Fruit fly (Drosophila melanogaster) whole organism, embryonic: ENCODE results near the gene CG32271.

Experiments used
- ATbp ChIP-seq: fragments of 200-800 bp; sonication (Bioruptor generic); optimal IDR thresholded peaks from 2 replicates; lab custom pipeline; 2017; ENCODE audit warnings: missing biosample characterization, mild to moderate bottlenecking, missing genetic modification characterization, missing genetic modification reagents
- Aef1 ChIP-seq: fragments of 200-800 bp; sonication (Bioruptor generic); IDR thresholded peaks from 3 replicates; pipeline ENCODE4 v1.3.6; 2022; ENCODE audit warnings: missing biosample characterization, missing genetic modification characterization
- Blimp-1 ChIP-seq: fragments of 200-800 bp; sonication (Bioruptor generic); optimal IDR thresholded peaks from 3 replicates; lab custom pipeline; 2018; ENCODE audit warnings: missing biosample characterization, missing genetic modification characterization, mild to moderate bottlenecking, moderate library complexity, missing genetic modification reagents
- BtbVII ChIP-seq: fragments of 200-800 bp; sonication (Bioruptor generic); optimal IDR thresholded peaks from 3 replicates; lab custom pipeline; 2017; ENCODE audit warnings: missing biosample characterization, mild to moderate bottlenecking, missing genetic modification characterization
- CG10431 ChIP-seq: fragments of 200-800 bp; sonication (Bioruptor generic); optimal IDR thresholded peaks from 3 replicates; lab custom pipeline; 2018; ENCODE audit warnings: missing biosample characterization, mild to moderate bottlenecking, missing genetic modification characterization
- CG11723 ChIP-seq: fragments of 200-800 bp; sonication (Bioruptor generic); optimal IDR thresholded peaks from 2 replicates; lab custom pipeline; 2017; ENCODE audit warnings: missing biosample characterization, mild to moderate bottlenecking, missing genetic modification characterization
- CG12155 ChIP-seq: fragments of 200-800 bp; sonication (Bioruptor generic); optimal IDR thresholded peaks from 3 replicates; lab custom pipeline; 2016; ENCODE audit warnings: missing biosample characterization, missing genetic modification characterization
- CG12659 ChIP-seq: fragments of 200-800 bp; sonication (Bioruptor generic); optimal IDR thresholded peaks from 3 replicates; lab custom pipeline; 2017; ENCODE audit warnings: mild to moderate bottlenecking, missing biosample characterization, missing genetic modification reagents, missing genetic modification characterization
- CG13424 ChIP-seq: fragments of 200-800 bp; sonication (Bioruptor generic); optimal IDR thresholded peaks from 2 replicates; lab custom pipeline; 2019; ENCODE audit warnings: missing biosample characterization, mild to moderate bottlenecking, missing genetic modification characterization, moderate library complexity
- CG16813 ChIP-seq: fragments of 200-800 bp; sonication (Bioruptor generic); IDR thresholded peaks from 3 replicates; pipeline ENCODE4 v1.3.6; 2022; ENCODE audit warnings: missing biosample characterization, missing genetic modification characterization; ENCODE audit not compliant: partially characterized antibody
- CG17568 ChIP-seq: fragments of 200-800 bp; sonication (Bioruptor generic); optimal IDR thresholded peaks from 2 replicates; lab custom pipeline; 2018; ENCODE audit warnings: missing biosample characterization, mild to moderate bottlenecking, missing genetic modification characterization, moderate library complexity
- CG18619 ChIP-seq: fragments of 200-800 bp; sonication (Bioruptor generic); optimal IDR thresholded peaks from 3 replicates; lab custom pipeline; 2017; ENCODE audit warnings: missing biosample characterization, mild to moderate bottlenecking, missing genetic modification characterization
- CG31365 ChIP-seq: fragments of 200-800 bp; sonication (Bioruptor generic); optimal IDR thresholded peaks from 2 replicates; lab custom pipeline; 2018; ENCODE audit warnings: missing biosample characterization, mild to moderate bottlenecking, missing genetic modification characterization
- CG34376 ChIP-seq: fragments of 200-800 bp; sonication (Bioruptor generic); optimal IDR thresholded peaks from 2 replicates; lab custom pipeline; 2018; ENCODE audit warnings: missing biosample characterization, mild to moderate bottlenecking, missing genetic modification characterization
- CG34422 ChIP-seq: fragments of 200-800 bp; sonication (Bioruptor generic); IDR thresholded peaks from 3 replicates; pipeline ENCODE4 v1.3.6; 2022; ENCODE audit warnings: missing biosample characterization, missing genetic modification characterization
- CG6654 ChIP-seq: fragments of 200-800 bp; sonication (Bioruptor generic); optimal IDR thresholded peaks from 2 replicates; lab custom pipeline; 2017; ENCODE audit warnings: missing biosample characterization, mild to moderate bottlenecking, missing genetic modification characterization
- CG6689 ChIP-seq: fragments of 200-800 bp; sonication (Bioruptor generic); IDR thresholded peaks from 2 replicates; pipeline ENCODE4 v1.3.6; 2022; ENCODE audit warnings: missing biosample characterization, missing genetic modification characterization
- CG7786 ChIP-seq: fragments of 200-800 bp; sonication (Bioruptor generic); optimal IDR thresholded peaks from 2 replicates; lab custom pipeline; 2016; ENCODE audit warnings: missing biosample characterization, missing genetic modification characterization
- CG8924 ChIP-seq: fragments of 200-800 bp; optimal IDR thresholded peaks from 3 replicates; lab custom pipeline; 2019; ENCODE audit warnings: missing biosample characterization, mild to moderate bottlenecking, missing genetic modification characterization, moderate library complexity
- CG8944 ChIP-seq: fragments of 200-800 bp; sonication (Bioruptor generic); optimal IDR thresholded peaks from 3 replicates; lab custom pipeline; 2016; ENCODE audit warnings: missing biosample characterization, missing genetic modification characterization
- CG9437 ChIP-seq: fragments of 200-800 bp; sonication (Bioruptor generic); optimal IDR thresholded peaks from 2 replicates; lab custom pipeline; 2018; ENCODE audit warnings: missing biosample characterization, mild to moderate bottlenecking, missing genetic modification characterization
- D19A ChIP-seq: fragments of 200-800 bp; optimal IDR thresholded peaks from 3 replicates; lab custom pipeline; 2019; ENCODE audit warnings: missing biosample characterization, mild to moderate bottlenecking, missing genetic modification characterization, moderate library complexity
- Eip74EF ChIP-seq, 2 experiments: fragments of 200-800 bp in 1 of 2; fragments of >200 bp in 1 of 2; sonication (Bioruptor generic) in 1 of 2; optimal IDR thresholded peaks; 2 replicates each; lab custom pipeline; 2017 to 2019; ENCODE audit warnings: missing biosample characterization in 2 of 2, missing genetic modification characterization in 2 of 2, mild to moderate bottlenecking in 1 of 2, moderate library complexity in 1 of 2
- Fer1 ChIP-seq: fragments of 200-800 bp; sonication (Bioruptor generic); optimal IDR thresholded peaks from 2 replicates; lab custom pipeline; 2017; ENCODE audit warnings: missing biosample characterization, mild to moderate bottlenecking, missing genetic modification characterization
- HLH54F ChIP-seq: fragments of 200-800 bp; sonication (Bioruptor generic); optimal IDR thresholded peaks from 3 replicates; lab custom pipeline; 2016; ENCODE audit warnings: missing biosample characterization, missing genetic modification characterization
- Hsf ChIP-seq: fragments of 200-800 bp; sonication (Bioruptor generic); optimal IDR thresholded peaks from 3 replicates; lab custom pipeline; 2016; ENCODE audit warnings: missing biosample characterization, missing genetic modification characterization
- Med ChIP-seq: fragments of 200-800 bp; sonication (Bioruptor generic); peaks from one replicate; lab custom pipeline; 2016; ENCODE audit warnings: missing biosample characterization, missing genetic modification characterization, mild to moderate bottlenecking, inconsistent platforms, moderate library complexity
- NC2α ChIP-seq: fragments of 200-800 bp; sonication (Bioruptor generic); optimal IDR thresholded peaks from 2 replicates; lab custom pipeline; 2016; ENCODE audit warnings: missing biosample characterization, missing genetic modification characterization
- Neu2 ChIP-seq: fragments of 200-800 bp; sonication (Bioruptor generic); optimal IDR thresholded peaks from 3 replicates; lab custom pipeline; 2016; ENCODE audit warnings: missing biosample characterization, missing genetic modification characterization, borderline replicate concordance
- Opbp ChIP-seq: fragments of 200-800 bp; sonication (Bioruptor generic); IDR thresholded peaks from 3 replicates; pipeline ENCODE4 v1.3.6; 2022; ENCODE audit warnings: missing biosample characterization, missing genetic modification characterization; ENCODE audit not compliant: partially characterized antibody
- bcd ChIP-seq: fragments of 200-800 bp; sonication (Bioruptor generic); optimal IDR thresholded peaks from 2 replicates; lab custom pipeline; 2017; ENCODE audit warnings: missing biosample characterization, mild to moderate bottlenecking, missing genetic modification characterization
- croc ChIP-seq: fragments of 200-800 bp; sonication (Bioruptor generic); conservative IDR thresholded peaks from 3 replicates; pipeline ENCODE4 v1.3.6; 2022; ENCODE audit warnings: missing biosample characterization, missing genetic modification characterization
- dmrt99B ChIP-seq: fragments of 200-800 bp; sonication (Bioruptor generic); optimal IDR thresholded peaks from 2 replicates; lab custom pipeline; 2018; ENCODE audit warnings: missing biosample characterization, mild to moderate bottlenecking, missing genetic modification characterization, moderate library complexity
- eve ChIP-seq, 2 experiments: fragments of >200 bp; optimal IDR thresholded peaks; 2 replicates each; lab custom pipeline; 2017; ENCODE audit warnings: missing biosample characterization in 2 of 2, missing genetic modification characterization in 2 of 2
- eyg ChIP-seq: fragments of 200-800 bp; sonication (Bioruptor generic); optimal IDR thresholded peaks from 3 replicates; lab custom pipeline; 2016; ENCODE audit warnings: missing biosample characterization, missing genetic modification characterization
- gem ChIP-seq: fragments of 200-800 bp; sonication (Bioruptor generic); optimal IDR thresholded peaks from 2 replicates; lab custom pipeline; 2019; ENCODE audit warnings: missing biosample characterization, mild to moderate bottlenecking, missing genetic modification characterization, moderate library complexity
- gsb ChIP-seq: fragments of 200-800 bp; sonication (Bioruptor generic); IDR thresholded peaks from 2 replicates; pipeline ENCODE4 v1.3.6; 2022; ENCODE audit warnings: missing biosample characterization, missing genetic modification characterization
- hbn ChIP-seq: fragments of 200-800 bp; sonication (Bioruptor generic); IDR thresholded peaks from 2 replicates; pipeline ENCODE4 v1.3.6; 2022; ENCODE audit warnings: missing biosample characterization, missing genetic modification characterization; ENCODE audit not compliant: partially characterized antibody
- her ChIP-seq: fragments of 200-800 bp; sonication (Bioruptor generic); optimal IDR thresholded peaks from 2 replicates; lab custom pipeline; 2016; ENCODE audit warnings: missing biosample characterization, missing genetic modification characterization
- ind ChIP-seq: fragments of 200-800 bp; sonication (Bioruptor generic); optimal IDR thresholded peaks from 3 replicates; lab custom pipeline; 2016; ENCODE audit warnings: missing biosample characterization, missing genetic modification characterization
- lilli ChIP-seq: fragments of 200-800 bp; sonication (Bioruptor generic); optimal IDR thresholded peaks from 3 replicates; lab custom pipeline; 2016; ENCODE audit warnings: missing biosample characterization, missing genetic modification characterization
- lola ChIP-seq, 3 experiments: fragments of >200 bp in 2 of 3; fragments of 200-800 bp in 1 of 3; sonication (Bioruptor generic) in 1 of 3; optimal IDR thresholded peaks; 2 replicates each; lab custom pipeline; 2017 to 2019; ENCODE audit warnings: missing biosample characterization in 3 of 3, missing genetic modification characterization in 3 of 3, mild to moderate bottlenecking in 1 of 3, moderate library complexity in 1 of 3
- mld ChIP-seq: fragments of 200-800 bp; sonication (Bioruptor generic); IDR thresholded peaks from 3 replicates; pipeline ENCODE4 v1.3.6; 2022; ENCODE audit warnings: missing biosample characterization, missing genetic modification characterization; ENCODE audit not compliant: partially characterized antibody
- pnt ChIP-seq: fragments of 200-800 bp; sonication (Bioruptor generic); optimal IDR thresholded peaks from 3 replicates; lab custom pipeline; 2016; ENCODE audit warnings: missing biosample characterization, missing genetic modification characterization
- salm ChIP-seq: fragments of 200-800 bp; sonication (Bioruptor generic); optimal IDR thresholded peaks from 2 replicates; lab custom pipeline; 2018; ENCODE audit warnings: missing biosample characterization, mild to moderate bottlenecking, missing genetic modification characterization
- tup ChIP-seq: fragments of 200-800 bp; sonication (Bioruptor generic); optimal IDR thresholded peaks from 2 replicates; lab custom pipeline; 2016; ENCODE audit warnings: missing biosample characterization, mild to moderate bottlenecking, missing genetic modification characterization, moderate library complexity
- unpg ChIP-seq: fragments of 200-800 bp; sonication (Bioruptor generic); optimal IDR thresholded peaks from 3 replicates; lab custom pipeline; 2018; ENCODE audit warnings: missing biosample characterization, mild to moderate bottlenecking, missing genetic modification characterization, moderate library complexity

Gene CG32271

dm6 chr3L:3248714-3249663, 46.0 kb upstream of the CG32271 start (continued):
- TF ChIP-seq Neu2 (no peak), Eip74EF (GFP tag; optimal IDR thresholded peaks at IDR 0.05; lab: Kevin White, UChicago) (no peak), CG13424 (tag; lab: Kevin White, UChicago) (peak; percentile 65), BtbVII (no peak), NC2α (GFP tag; lab: Kevin White, UChicago) (peak; percentile 2), dmrt99B (tag; lab: Kevin White, UChicago) (peak; percentile 62), CG18619 (peak; percentile 45), Aef1 (GFP tag; lab: Robert Waterston, UW) (no peak), eyg (GFP tag; lab: Kevin White, UChicago) (no peak), unpg (GFP tag; lab: Kevin White, UChicago) (peak; percentile 21), CG17568 (GFP tag; lab: Kevin White, UChicago) (no peak), Blimp-1 (GFP tag; lab: Kevin White, UChicago) (peak; percentile 36), bcd (peak; percentile 43), ATbp (GFP tag; lab: Kevin White, UChicago) (peak; percentile 35), gsb (GFP tag; lab: Robert Waterston, UW) (no peak), CG34422 (GFP tag; lab: Robert Waterston, UW) (0 out of 3 replicates have a peak, but pooled peaks have one; percentile 22), gem (tag; lab: Kevin White, UChicago) (peak; percentile 45), ind (GFP tag; lab: Kevin White, UChicago) (peak; percentile 45), CG34376 (GFP tag; lab: Kevin White, UChicago) (no peak), HLH54F (GFP tag; lab: Kevin White, UChicago) (peak; percentile 23), CG16813 (no peak), lola (GFP tag; optimal IDR thresholded peaks at IDR 0.05; lab: Kevin White, UChicago) (no peak), CG31365 (tag; lab: Kevin White, UChicago) (no peak), tup (GFP tag; lab: Kevin White, UChicago) (no peak), CG7786 (GFP tag; lab: Kevin White, UChicago) (peak; percentile 25), lilli (GFP tag; lab: Kevin White, UChicago) (peak; percentile 55), CG8944 (peak; percentile 40), her (GFP tag; lab: Kevin White, UChicago) (no peak), Med (GFP tag; lab: Kevin White, UChicago) (peak; percentile 84), CG8924 (tag; lab: Kevin White, UChicago) (peak; percentile 54), CG12659 (GFP tag; lab: Kevin White, UChicago) (peak; percentile 54), eve (GFP tag; optimal IDR thresholded peaks at IDR 0.05; lab: Kevin White, UChicago) (peak in 1 of 2 experiments; percentile 73), CG11723 (GFP tag; lab: Kevin White, UChicago) (peak; percentile 27), pnt (GFP tag; lab: Kevin White, UChicago) (peak; percentile 16), hbn (GFP tag; lab: Robert Waterston, UW) (no peak), CG6654 (peak; percentile 7), croc (GFP tag; lab: Robert Waterston, UW) (no peak), Fer1 (no peak), mld (no peak), Opbp (GFP tag; lab: Robert Waterston, UW) (no peak), CG6689 (GFP tag; lab: Robert Waterston, UW) (peak; percentile 41), CG10431 (GFP tag; lab: Kevin White, UChicago) (no peak), CG9437 (GFP tag; lab: Kevin White, UChicago) (peak; percentile 49), Hsf (GFP tag; lab: Kevin White, UChicago) (peak; percentile 40), D19A (peak; percentile 19), CG12155 (GFP tag; lab: Kevin White, UChicago) (peak; percentile 22), salm (tag; lab: Kevin White, UChicago) (no peak)
